Worm (Caenorhabditis elegans) whole organism, L4 larva: Measurements from ENCODE around the gene mask-1.

Experiments
- ceh-82 ChIP-seq: sonication (generic microtip); optimal IDR thresholded peaks from 2 replicates; lab custom pipeline; 2017; ENCODE audit warnings: missing biosample characterization, missing genetic modification characterization
- daf-16 ChIP-seq, 3 experiments: sonication (generic microtip); optimal IDR thresholded peaks; 2 replicates each; lab custom pipeline; 2016 to 2017; ENCODE audit warnings: missing genetic modification characterization in 3 of 3, missing genetic modification reagents in 3 of 3, mild to moderate bottlenecking in 2 of 3, missing compliant biosample characterization in 2 of 3, missing biosample characterization in 1 of 3, moderate library complexity in 1 of 3
- hif-1 ChIP-seq, 2 experiments: sonication (generic microtip); optimal IDR thresholded peaks; 2 replicates each; lab custom pipeline; 2016 to 2017; ENCODE audit warnings: missing compliant biosample characterization in 2 of 2, missing genetic modification characterization in 2 of 2, missing genetic modification reagents in 2 of 2, missing genotype in 2 of 2, mild to moderate bottlenecking in 1 of 2
- lim-7 ChIP-seq: fragments of 200-800 bp; sonication (Bioruptor generic); IDR thresholded peaks from 2 replicates; pipeline ENCODE4 v1.3.6; 2022; ENCODE audit warnings: missing genetic modification characterization, missing compliant biosample characterization
- lsy-2 ChIP-seq, 2 experiments: fragments of 150-350 bp in 1 of 2; sonication (generic microtip) in 1 of 2; optimal IDR thresholded peaks; 2 replicates each; lab custom pipeline; 2014 to 2017; ENCODE audit warnings: missing biosample characterization in 2 of 2, missing genetic modification characterization in 2 of 2
- mes-2 ChIP-seq: sonication (generic microtip); optimal IDR thresholded peaks from 2 replicates; lab custom pipeline; 2016; ENCODE audit warnings: missing genotype, mild to moderate bottlenecking, missing genetic modification characterization, missing compliant biosample characterization; ENCODE audit not compliant: poor library complexity, severe bottlenecking
- nhr-28 ChIP-seq: fragments of 150-350 bp; optimal IDR thresholded peaks from 2 replicates; lab custom pipeline; 2014; ENCODE audit warnings: missing biosample characterization, missing genetic modification characterization
- pha-4 ChIP-seq, 2 experiments: fragments of 150-350 bp in 1 of 2; fragments of 200-800 bp in 1 of 2; sonication (Bioruptor generic) in 1 of 2; IDR thresholded peaks in 1 of 2; optimal IDR thresholded peaks in 1 of 2; 2 replicates each; pipeline versions ENCODE4 v1.3.6 to Lab custom; 2014 to 2022; ENCODE audit warnings: missing genetic modification characterization in 2 of 2, missing genetic modification reagents in 2 of 2, missing biosample characterization in 1 of 2, missing compliant biosample characterization in 1 of 2
- pqm-1 ChIP-seq: sonication (generic microtip); optimal IDR thresholded peaks from 2 replicates; lab custom pipeline; 2017; ENCODE audit warnings: missing biosample characterization, missing genetic modification characterization
- ztf-11 ChIP-seq: fragments of 150-350 bp; optimal IDR thresholded peaks from 2 replicates; lab custom pipeline; 2014; ENCODE audit warnings: missing biosample characterization, missing genetic modification characterization

DNA sequence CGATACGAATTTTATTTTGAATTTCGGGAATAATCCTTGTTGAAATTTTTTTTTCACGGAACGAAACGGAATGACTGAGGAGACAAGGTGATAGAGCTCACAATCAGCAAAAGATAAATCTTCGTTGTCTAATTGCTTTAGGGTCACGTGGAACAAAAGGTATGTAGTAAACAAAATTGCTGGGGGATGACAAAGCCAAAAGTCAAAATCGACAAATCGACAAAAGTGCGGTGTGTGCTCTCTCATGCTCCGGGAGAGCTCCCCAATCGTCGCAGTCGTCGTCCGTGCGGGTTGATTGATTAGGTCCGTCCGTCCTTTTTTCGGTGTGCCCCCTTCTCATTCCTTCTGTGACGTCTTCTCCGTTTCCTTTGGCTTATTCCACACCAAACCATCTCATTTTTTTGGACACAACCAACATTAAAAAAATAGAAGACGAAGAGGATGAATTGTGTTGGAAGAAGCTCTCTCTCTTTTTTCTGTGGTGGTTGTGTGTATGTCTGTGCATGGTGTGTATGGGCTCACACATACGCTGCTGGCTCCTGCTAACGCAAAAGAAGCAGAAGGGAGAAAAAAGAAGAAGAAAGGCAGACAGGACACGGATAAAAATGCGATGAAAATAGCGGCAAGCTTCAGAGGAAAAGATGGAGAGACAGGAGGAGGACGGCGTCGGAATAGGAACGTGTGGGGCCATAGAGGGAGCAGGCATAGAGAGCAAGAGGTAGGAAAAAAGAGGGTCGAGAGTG, 32.9 kb upstream of the mask-1 start:
- TF ChIP-seq lim-7 (GFP tag; lab: Robert Waterston, UW): no peak
- TF ChIP-seq daf-16 (GFP tag; optimal IDR thresholded peaks at IDR 0.05; lab: Kevin White, UChicago): no peak
- no peak for TF ChIP-seq daf-16 (tag; optimal IDR thresholded peaks at IDR 0.05; lab: Kevin White, UChicago)
- TF ChIP-seq lsy-2 (tag; optimal IDR thresholded peaks at IDR 0.05; lab: Kevin White, UChicago): no peak
- TF ChIP-seq nhr-28 (tag; lab: Kevin White, UChicago): no peak
- no peak for TF ChIP-seq pqm-1 (tag; lab: Kevin White, UChicago)
- TF ChIP-seq hif-1 (tag; optimal IDR thresholded peaks at IDR 0.05; lab: Kevin White, UChicago): no peak
- TF ChIP-seq ztf-11 (tag; lab: Kevin White, UChicago): no peak
- peak; percentile 7; the same call in 1 of the 2 replicates for TF ChIP-seq pha-4 (GFP tag; IDR thresholded peaks at IDR 0.05; lab: Robert Waterston, UW)
- TF ChIP-seq pha-4 (tag; optimal IDR thresholded peaks at IDR 0.05; lab: Kevin White, UChicago): no peak
- TF ChIP-seq mes-2 (tag; lab: Kevin White, UChicago): no peak
- no peak for TF ChIP-seq ceh-82
